Worm (Caenorhabditis elegans) whole organism, L1 larva: ENCODE data around the gene T04F3.5.

ENCODE experiments used
- alr-1 ChIP-seq: fragments of 200-800 bp; sonication (Bioruptor generic); optimal IDR thresholded peaks from 2 replicates; lab custom pipeline; 2018; ENCODE audit warnings: borderline replicate concordance, mild to moderate bottlenecking, missing genetic modification characterization, missing compliant biosample characterization
- aly-2 ChIP-seq: fragments of 150-350 bp; optimal IDR thresholded peaks from 2 replicates; lab custom pipeline; 2014; ENCODE audit warnings: missing biosample characterization, missing genetic modification characterization
- ama-1 ChIP-seq: fragments of 150-350 bp; optimal IDR thresholded peaks from 2 replicates; lab custom pipeline; 2014
- blmp-1 ChIP-seq: fragments of 150-350 bp; optimal IDR thresholded peaks from 2 replicates; lab custom pipeline; 2014; ENCODE audit warnings: missing biosample characterization, missing genetic modification characterization
- ceh-8 ChIP-seq: fragments of 200-800 bp; sonication (Bioruptor generic); optimal IDR thresholded peaks from 2 replicates; lab custom pipeline; 2018; ENCODE audit warnings: mild to moderate bottlenecking, missing genetic modification characterization, moderate library complexity, missing compliant biosample characterization
- ceh-90 ChIP-seq: sonication (generic microtip); optimal IDR thresholded peaks from 2 replicates; lab custom pipeline; 2016; ENCODE audit warnings: missing genetic modification characterization, missing compliant biosample characterization
- dsc-1 ChIP-seq: sonication (generic microtip); optimal IDR thresholded peaks from 2 replicates; lab custom pipeline; 2016; ENCODE audit warnings: mild to moderate bottlenecking, missing genetic modification characterization, missing compliant biosample characterization
- efl-1 ChIP-seq, 4 experiments: fragments of 150-350 bp; optimal IDR thresholded peaks in 3 of 4; peaks in 1 of 4; 1 replicate in 1 of 4; 2 replicates in 3 of 4; lab custom pipeline; 2014; ENCODE audit warnings: missing biosample characterization in 2 of 4, missing genetic modification characterization in 2 of 4, missing genetic modification reagents in 2 of 4
- efl-3 ChIP-seq: fragments of 200-800 bp; sonication (Bioruptor generic); optimal IDR thresholded peaks from 2 replicates; lab custom pipeline; 2018; ENCODE audit warnings: mild to moderate bottlenecking, missing genetic modification characterization, missing compliant biosample characterization
- egl-13 ChIP-seq: sonication (generic microtip); optimal IDR thresholded peaks from 2 replicates; lab custom pipeline; 2016; ENCODE audit warnings: missing genotype, missing genetic modification reagents, missing genetic modification characterization, missing compliant biosample characterization
- egl-27 ChIP-seq, 2 experiments: fragments of 150-350 bp in 1 of 2; sonication (generic microtip); optimal IDR thresholded peaks; 3 replicates each; lab custom pipeline; 2017 to 2018; ENCODE audit warnings: missing biosample characterization in 2 of 2, missing genetic modification characterization in 2 of 2, missing genetic modification reagents in 2 of 2
- elt-3 ChIP-seq, 6 experiments: fragments of 150-350 bp in 1 of 6; sonication (generic microtip); optimal IDR thresholded peaks; 2 replicates each; lab custom pipeline; 2017 to 2018; ENCODE audit warnings: missing biosample characterization in 6 of 6, missing genetic modification characterization in 6 of 6, inconsistent platforms in 1 of 6
- fkh-10 ChIP-seq: sonication (generic microtip); optimal IDR thresholded peaks from 2 replicates; lab custom pipeline; 2017; ENCODE audit warnings: missing biosample characterization, missing genetic modification reagents, missing genetic modification characterization
- fkh-4 ChIP-seq: sonication (generic microtip); optimal IDR thresholded peaks from 2 replicates; lab custom pipeline; 2016; ENCODE audit warnings: missing compliant biosample characterization, missing genetic modification characterization, borderline replicate concordance
- fos-1 ChIP-seq: fragments of 150-350 bp; optimal IDR thresholded peaks from 2 replicates; lab custom pipeline; 2014; ENCODE audit warnings: missing biosample characterization, missing genetic modification characterization
- grh-1 ChIP-seq: fragments of 200-800 bp; sonication (Bioruptor generic); IDR thresholded peaks from 2 replicates; pipeline ENCODE4 v1.3.6; 2022; ENCODE audit warnings: missing genetic modification reagents, missing genetic modification characterization, missing compliant biosample characterization
- hlh-17 ChIP-seq: fragments of 200-800 bp; sonication (Bioruptor generic); optimal IDR thresholded peaks from 2 replicates; lab custom pipeline; 2018; ENCODE audit warnings: missing genetic modification characterization, mild to moderate bottlenecking, missing compliant biosample characterization, moderate library complexity, borderline replicate concordance
- isw-1 ChIP-seq: fragments of 200-800 bp; sonication (Bioruptor generic); IDR thresholded peaks from 2 replicates; pipeline ENCODE4 v1.3.6; 2022; ENCODE audit warnings: missing genetic modification characterization, missing compliant biosample characterization
- lin-13 ChIP-seq: fragments of 150-350 bp; optimal IDR thresholded peaks from 2 replicates; lab custom pipeline; 2014; ENCODE audit warnings: missing biosample characterization, missing genetic modification reagents, missing genetic modification characterization
- lin-14 ChIP-seq: fragments of 200-800 bp; sonication (Bioruptor generic); optimal IDR thresholded peaks from 2 replicates; lab custom pipeline; 2018; ENCODE audit warnings: mild to moderate bottlenecking, missing genetic modification characterization, moderate library complexity, missing compliant biosample characterization
- lin-35 ChIP-seq, 2 experiments: fragments of 150-350 bp; optimal IDR thresholded peaks; 2 replicates each; lab custom pipeline; 2014; ENCODE audit warnings: missing biosample characterization in 2 of 2, missing genetic modification characterization in 2 of 2, missing genetic modification reagents in 2 of 2
- lir-3 ChIP-seq: sonication (generic microtip); optimal IDR thresholded peaks from 2 replicates; lab custom pipeline; 2016; ENCODE audit warnings: mild to moderate bottlenecking, missing genetic modification characterization, moderate library complexity, missing compliant biosample characterization; ENCODE audit not compliant: poor library complexity
- lsy-2 ChIP-seq, 2 experiments: fragments of 150-350 bp; optimal IDR thresholded peaks; 2 replicates each; lab custom pipeline; 2014; ENCODE audit warnings: missing biosample characterization in 2 of 2, missing genetic modification characterization in 2 of 2
- mdl-1 ChIP-seq, 2 experiments: fragments of 150-350 bp; optimal IDR thresholded peaks; 2 replicates each; lab custom pipeline; 2014 to 2017; ENCODE audit warnings: missing biosample characterization in 2 of 2, missing genetic modification characterization in 2 of 2, inconsistent platforms in 1 of 2
- nhr-19 ChIP-seq: fragments of 200-800 bp; sonication (Bioruptor generic); conservative IDR thresholded peaks from 2 replicates; pipeline ENCODE4 v1.3.6; 2022; ENCODE audit warnings: missing genetic modification characterization, missing compliant biosample characterization
- nhr-20 ChIP-seq: sonication (generic microtip); optimal IDR thresholded peaks from 2 replicates; lab custom pipeline; 2016; ENCODE audit warnings: mild to moderate bottlenecking, missing genetic modification characterization, missing compliant biosample characterization
- nhr-237 ChIP-seq: fragments of 150-350 bp; optimal IDR thresholded peaks from 2 replicates; lab custom pipeline; 2014; ENCODE audit warnings: missing biosample characterization, missing genetic modification characterization
- nhr-47 ChIP-seq: sonication (generic microtip); optimal IDR thresholded peaks from 2 replicates; lab custom pipeline; 2016; ENCODE audit warnings: mild to moderate bottlenecking, missing genetic modification characterization, moderate library complexity, missing compliant biosample characterization
- nhr-71 ChIP-seq: sonication (generic microtip); optimal IDR thresholded peaks from 2 replicates; lab custom pipeline; 2016; ENCODE audit warnings: mild to moderate bottlenecking, missing genetic modification characterization, moderate library complexity, missing compliant biosample characterization
- nhr-76 ChIP-seq: sonication (generic microtip); optimal IDR thresholded peaks from 2 replicates; lab custom pipeline; 2017; ENCODE audit warnings: missing biosample characterization, missing genetic modification characterization
- nhr-85 ChIP-seq: sonication (generic microtip); peaks from one replicate; lab custom pipeline; 2016; ENCODE audit warnings: missing genetic modification characterization, inconsistent platforms, missing compliant biosample characterization
- nhr-90 ChIP-seq: sonication (generic microtip); optimal IDR thresholded peaks from 2 replicates; lab custom pipeline; 2016; ENCODE audit warnings: mild to moderate bottlenecking, missing genetic modification characterization, missing compliant biosample characterization; ENCODE audit not compliant: poor library complexity
- pag-3 ChIP-seq: sonication (generic microtip); optimal IDR thresholded peaks from 2 replicates; lab custom pipeline; 2017; ENCODE audit warnings: missing genetic modification characterization, mild to moderate bottlenecking, missing compliant biosample characterization, antibody characterized with exemption, borderline replicate concordance; ENCODE audit not compliant: insufficient read depth
- skn-1 ChIP-seq: fragments of 150-350 bp; optimal IDR thresholded peaks from 2 replicates; lab custom pipeline; 2014; ENCODE audit warnings: missing biosample characterization, missing genetic modification characterization
- snpc-4 ChIP-seq: fragments of 150-350 bp; optimal IDR thresholded peaks from 2 replicates; lab custom pipeline; 2014; ENCODE audit warnings: missing biosample characterization, missing genetic modification characterization
- snu-23 ChIP-seq: sonication (generic microtip); optimal IDR thresholded peaks from 2 replicates; lab custom pipeline; 2016; ENCODE audit warnings: missing genetic modification characterization, missing compliant biosample characterization
- unc-130 ChIP-seq: fragments of 150-350 bp; optimal IDR thresholded peaks from 2 replicates; lab custom pipeline; 2017; ENCODE audit warnings: missing biosample characterization, missing genetic modification characterization, inconsistent platforms
- unc-62 ChIP-seq: fragments of 150-350 bp; optimal IDR thresholded peaks from 2 replicates; lab custom pipeline; 2014; ENCODE audit warnings: missing biosample characterization, missing genetic modification reagents, missing genetic modification characterization
- unc-86 ChIP-seq: sonication (generic microtip); optimal IDR thresholded peaks from 2 replicates; lab custom pipeline; 2016; ENCODE audit warnings: missing genetic modification characterization, missing compliant biosample characterization
- unc-98 ChIP-seq: fragments of 200-800 bp; sonication (Bioruptor generic); IDR thresholded peaks from 2 replicates; pipeline ENCODE4 v1.3.6; 2022; ENCODE audit warnings: missing genetic modification characterization, missing compliant biosample characterization
- vab-15 ChIP-seq: sonication (generic microtip); optimal IDR thresholded peaks from 2 replicates; lab custom pipeline; 2017; ENCODE audit warnings: missing genotype, mild to moderate bottlenecking, missing genetic modification characterization, missing compliant biosample characterization
- xbp-1 ChIP-seq: sonication (generic microtip); optimal IDR thresholded peaks from 2 replicates; lab custom pipeline; 2016; ENCODE audit warnings: missing genetic modification characterization, missing compliant biosample characterization
- zip-4 ChIP-seq: fragments of 200-800 bp; sonication (Bioruptor generic); optimal IDR thresholded peaks from 2 replicates; lab custom pipeline; 2018; ENCODE audit warnings: mild to moderate bottlenecking, missing genetic modification characterization, moderate library complexity, missing compliant biosample characterization
- ztf-11 ChIP-seq, 2 experiments: sonication (generic microtip); optimal IDR thresholded peaks; 2 replicates each; lab custom pipeline; 2016 to 2017; ENCODE audit warnings: missing genetic modification characterization in 2 of 2, missing biosample characterization in 1 of 2, missing compliant biosample characterization in 1 of 2

The T04F3.5 gene

DNA sequence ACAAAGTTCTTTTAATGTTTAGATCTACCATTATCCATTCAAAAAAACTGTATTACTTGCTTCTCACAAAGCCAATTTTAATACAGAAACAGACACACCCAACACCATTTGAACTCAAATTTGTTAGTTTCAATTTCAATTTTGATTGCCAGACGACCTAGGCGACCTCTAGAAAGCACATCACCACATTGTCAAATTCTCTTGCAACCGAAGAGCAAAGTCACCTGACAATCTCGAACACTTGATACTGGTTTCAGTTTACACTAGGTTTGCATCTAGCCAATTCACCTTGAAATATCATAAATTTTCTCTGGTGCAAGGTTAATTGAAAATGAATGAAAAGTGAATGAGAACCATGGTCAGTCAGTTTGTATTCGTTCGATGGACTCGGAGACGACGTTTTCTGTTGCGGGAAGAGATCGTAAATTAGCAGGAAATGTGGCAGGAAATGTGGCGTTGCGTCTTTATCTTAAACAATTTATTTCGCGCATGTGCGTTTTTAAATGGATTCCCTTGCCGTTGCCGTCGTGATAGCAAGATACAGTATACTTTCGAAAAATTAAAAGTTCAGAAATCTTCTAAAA lies 36.9 kb downstream of the T04F3.5 start:
- no peak for TF ChIP-seq efl-1 (optimal IDR thresholded peaks at IDR 0.05; lab: Kevin White, UChicago)
- TF ChIP-seq efl-1 (GFP tag; optimal IDR thresholded peaks at IDR 0.05 in 1 of 2; lab: Kevin White, UChicago) = peak in 1 of 2 experiments; percentile 93
- no peak for TF ChIP-seq egl-27 (tag; optimal IDR thresholded peaks at IDR 0.05; lab: Kevin White, UChicago)
- TF ChIP-seq nhr-47 (tag; lab: Kevin White, UChicago) = no peak
- no peak for TF ChIP-seq lin-13 (GFP tag; lab: Kevin White, UChicago)
- TF ChIP-seq lin-14 (GFP tag; lab: Kevin White, UChicago) = peak; percentile 27
- peak; percentile 46 for TF ChIP-seq nhr-85 (tag; lab: Kevin White, UChicago)
- TF ChIP-seq blmp-1 (tag; lab: Kevin White, UChicago) = peak; percentile 60
- TF ChIP-seq nhr-237 = no peak
- TF ChIP-seq nhr-20 (tag; lab: Kevin White, UChicago) = peak; percentile 46

DNA sequence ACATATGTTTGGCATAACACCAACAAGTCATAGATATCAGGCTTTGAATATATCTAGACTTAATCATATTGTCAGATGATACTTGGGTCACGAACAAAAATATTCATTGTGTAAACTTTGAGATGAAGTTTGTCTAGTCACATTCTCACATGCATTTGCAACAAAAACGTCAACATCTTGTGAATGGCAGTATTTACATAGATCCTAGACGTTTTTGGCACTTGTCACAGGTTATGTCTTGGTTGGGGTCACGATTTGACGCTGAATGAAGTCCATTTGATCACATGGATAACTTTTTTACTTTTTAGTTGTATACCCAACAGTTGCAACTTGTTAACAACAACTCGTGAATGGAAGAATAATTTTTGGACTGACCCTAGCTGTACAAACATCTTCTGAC lies 37.8 kb downstream of the T04F3.5 start:
- TF ChIP-seq ceh-8 (GFP tag; lab: Kevin White, UChicago) = no peak
- peak; percentile 67 for TF ChIP-seq nhr-20 (tag; lab: Kevin White, UChicago)
- no peak for TF ChIP-seq nhr-90 (tag; lab: Kevin White, UChicago)
- TF ChIP-seq unc-86 (tag; lab: Kevin White, UChicago) = no peak
- peak; percentile 24 for TF ChIP-seq lin-14 (GFP tag; lab: Kevin White, UChicago)
- TF ChIP-seq efl-3 = no peak
- TF ChIP-seq efl-1 (optimal IDR thresholded peaks at IDR 0.05; lab: Kevin White, UChicago) = no peak
- TF ChIP-seq efl-1 (GFP tag; optimal IDR thresholded peaks at IDR 0.05 in 1 of 2; lab: Kevin White, UChicago) = peak in 1 of 2 experiments; percentile 80
- TF ChIP-seq fkh-4 (tag; lab: Kevin White, UChicago) = no peak
- peak; percentile 73 for TF ChIP-seq nhr-71
- TF ChIP-seq lir-3 (tag; lab: Kevin White, UChicago) = peak; percentile 20
- TF ChIP-seq lin-35 (GFP tag; optimal IDR thresholded peaks at IDR 0.05; lab: Kevin White, UChicago) = peak in 1 of 2 experiments; percentile 53
- peak; percentile 26; the same call in 1 of the 2 replicates for TF ChIP-seq nhr-19 (GFP tag; lab: Robert Waterston, UW)
- TF ChIP-seq nhr-76 (tag; lab: Kevin White, UChicago) = no peak
- TF ChIP-seq nhr-85 (tag; lab: Kevin White, UChicago) = peak; percentile 74
- TF ChIP-seq elt-3 (tag; optimal IDR thresholded peaks at IDR 0.05; lab: Kevin White, UChicago) = peak in 1 of 6 experiments; percentile 19
- TF ChIP-seq snu-23 = peak; percentile 21
- no peak for TF ChIP-seq unc-62 (GFP tag; lab: Kevin White, UChicago)
- TF ChIP-seq pag-3 (tag; lab: Kevin White, UChicago) = peak; percentile 77

ce11 chrV:11799252-11799822 lies 38.9 kb downstream of the T04F3.5 start:
- TF ChIP-seq nhr-85 (tag; lab: Kevin White, UChicago) = peak; percentile 99
- no peak for TF ChIP-seq dsc-1 (tag; lab: Kevin White, UChicago)
- peak; percentile 82 for TF ChIP-seq nhr-19 (GFP tag; lab: Robert Waterston, UW)
- TF ChIP-seq ztf-11 (tag; optimal IDR thresholded peaks at IDR 0.05; lab: Kevin White, UChicago) = no peak
- TF ChIP-seq lir-3 (tag; lab: Kevin White, UChicago) = peak; percentile 41
- no peak for TF ChIP-seq snpc-4 (tag; lab: Kevin White, UChicago)
- peak; percentile 21 to 53 for TF ChIP-seq lsy-2 (tag; optimal IDR thresholded peaks at IDR 0.05; lab: Kevin White, UChicago)
- peak in 1 of 2 experiments; percentile 71 for TF ChIP-seq lin-35 (GFP tag; optimal IDR thresholded peaks at IDR 0.05; lab: Kevin White, UChicago)
- no peak for TF ChIP-seq alr-1
- TF ChIP-seq xbp-1 (tag; lab: Kevin White, UChicago) = peak; percentile 32
- TF ChIP-seq aly-2 (tag; lab: Kevin White, UChicago) = no peak
- TF ChIP-seq ama-1 (lab: Kevin White, UChicago) = no peak
- no peak for TF ChIP-seq skn-1 (tag; lab: Kevin White, UChicago)
- TF ChIP-seq ceh-90 (tag; lab: Kevin White, UChicago) = no peak
- no peak for TF ChIP-seq nhr-237
- TF ChIP-seq mdl-1 (tag; optimal IDR thresholded peaks at IDR 0.05; lab: Kevin White, UChicago) = peak in 1 of 2 experiments; percentile 96
- TF ChIP-seq vab-15 (tag; lab: Kevin White, UChicago) = peak; percentile 56
- no peak for TF ChIP-seq isw-1 (GFP tag; lab: Robert Waterston, UW)
- no peak for TF ChIP-seq unc-98 (GFP tag; lab: Robert Waterston, UW)
- TF ChIP-seq grh-1 = peak; percentile 76
- TF ChIP-seq fkh-10 (GFP tag; lab: Kevin White, UChicago) = no peak
- TF ChIP-seq egl-13 (tag; lab: Kevin White, UChicago) = no peak
- no peak for TF ChIP-seq efl-3
- peak; percentile 49 for TF ChIP-seq unc-130 (tag; lab: Kevin White, UChicago)
- TF ChIP-seq egl-27 (tag; optimal IDR thresholded peaks at IDR 0.05; lab: Kevin White, UChicago) = peak in 1 of 2 experiments; percentile 36
- TF ChIP-seq hlh-17 (GFP tag; lab: Kevin White, UChicago) = no peak
- TF ChIP-seq zip-4 (GFP tag; lab: Kevin White, UChicago) = no peak
- TF ChIP-seq lin-13 (GFP tag; lab: Kevin White, UChicago) = peak; percentile 41
- no peak for TF ChIP-seq fos-1 (tag; lab: Kevin White, UChicago)
